Fruit fly (Drosophila melanogaster): ENCODE measurements around the gene cpo.

DNA sequence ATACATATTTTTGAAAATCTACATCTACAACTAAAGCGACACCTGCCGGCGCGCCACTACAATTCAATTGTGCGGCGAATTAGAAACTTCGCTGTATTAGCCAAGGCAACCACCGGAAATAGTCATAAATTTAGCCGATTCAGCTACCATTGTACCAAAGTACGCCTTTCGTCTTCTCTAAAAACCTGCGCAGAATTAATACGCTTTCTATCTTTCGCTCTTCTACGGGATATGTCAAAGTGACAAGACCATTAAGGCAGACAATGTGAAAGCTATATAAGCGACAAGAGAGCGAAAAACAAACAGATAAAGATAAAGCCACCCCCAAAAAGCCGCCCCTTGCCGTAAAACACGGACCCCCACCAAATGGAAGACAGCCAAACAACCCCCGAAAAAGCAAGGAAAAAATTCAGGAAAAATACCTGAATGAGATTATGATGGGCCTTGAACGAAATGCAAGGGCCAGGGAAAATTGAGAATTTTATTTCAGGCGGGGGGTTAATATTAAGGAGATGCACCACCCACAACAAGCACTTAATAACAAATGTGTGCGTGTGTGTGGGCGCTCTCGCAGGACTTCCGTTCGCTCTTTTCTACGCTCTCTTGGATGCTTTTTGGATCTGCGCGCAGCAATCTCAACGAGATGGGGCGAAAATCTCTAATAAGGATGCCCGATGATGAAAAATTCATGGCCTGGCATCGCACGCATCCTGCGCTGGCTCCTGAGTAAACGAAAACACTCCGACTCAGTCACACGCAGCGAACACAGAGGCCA is at the start of gene cpo:
- TF ChIP-seq kay (GFP tag; ENCODE audit: borderline replicate concordance) (no peak), CG11617 (GFP tag; optimal IDR thresholded peaks at IDR 0.05) (peak; percentile 60), CG12768 (GFP tag; optimal IDR thresholded peaks at IDR 0.05) (peak; percentile 72), CG1620 (GFP tag; optimal IDR thresholded peaks at IDR 0.05) (no peak), Hr96 (GFP tag; optimal IDR thresholded peaks at IDR 0.05) (peak; percentile 69), CG5204 (GFP tag; optimal IDR thresholded peaks at IDR 0.05) (peak; percentile 74), cnc (optimal IDR thresholded peaks at IDR 0.05) (no peak), CG7045 (GFP tag; optimal IDR thresholded peaks at IDR 0.05) (peak; percentile 87), CG7101 (tag; optimal IDR thresholded peaks at IDR 0.05) (peak; percentile 71), cic (GFP tag; optimal IDR thresholded peaks at IDR 0.05) (peak; percentile 58), bab1 (GFP tag; optimal IDR thresholded peaks at IDR 0.05) (no peak)

All from whole organism, adult.